Worm (Caenorhabditis elegans): ENCODE data around the gene Y97E10AR.2.

DNA sequence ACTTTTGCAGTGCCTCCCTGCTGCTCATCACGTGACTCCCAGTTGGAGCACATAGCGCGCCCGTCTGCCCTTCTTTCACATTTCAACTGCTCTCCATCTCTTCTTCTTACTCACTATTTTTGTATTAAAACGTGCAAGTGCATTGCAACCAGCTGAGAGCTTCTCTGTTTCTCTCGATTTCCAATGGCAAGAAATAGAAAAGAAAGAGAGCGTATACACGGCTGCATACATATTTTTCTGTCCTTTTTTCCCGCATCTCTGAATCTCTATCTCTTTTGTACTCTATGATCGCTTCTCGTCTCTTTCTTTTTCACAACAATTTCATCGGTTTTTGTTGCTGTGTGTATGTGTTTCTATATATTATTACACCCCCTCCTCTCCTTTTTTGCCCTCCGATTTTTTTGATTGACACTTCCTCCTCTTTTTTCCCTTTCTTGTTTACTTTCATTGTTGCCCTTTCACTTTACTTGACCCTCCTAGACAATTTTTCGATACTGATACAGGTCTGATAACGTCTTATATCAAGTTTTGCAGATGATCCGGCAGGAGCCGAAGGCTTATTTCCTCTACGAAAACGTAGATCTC, 5.0 kb downstream of the Y97E10AR.2 start, which contains the start of gene Y97E10AR.1:
- no peak for TF ChIP-seq ama-1 (optimal IDR thresholded peaks at IDR 0.05)
- TF ChIP-seq B0310.2 (tag; optimal IDR thresholded peaks at IDR 0.05), result no peak
- no peak for TF ChIP-seq aly-1 (tag; optimal IDR thresholded peaks at IDR 0.05)
- TF ChIP-seq flt-1 (GFP tag; IDR thresholded peaks at IDR 0.05), result no peak
- no peak for TF ChIP-seq pes-1 (GFP tag; IDR thresholded peaks at IDR 0.05)
- no peak for TF ChIP-seq ets-7 (tag; optimal IDR thresholded peaks at IDR 0.05)
- TF ChIP-seq hmbx-1 (tag; optimal IDR thresholded peaks at IDR 0.05), result no peak
- no peak for TF ChIP-seq scrt-1 (GFP tag; IDR thresholded peaks at IDR 0.05)
- TF ChIP-seq ceh-13 (GFP tag; optimal IDR thresholded peaks at IDR 0.05), result no peak
